Fruit fly (Drosophila melanogaster): Measurements from ENCODE around the gene CG3808.

Gene CG3808

dm6 chr3L:18994505-18994969 lies 5.9 kb downstream of the CG3808 start (continued):
- TF ChIP-seq gce (GFP tag; IDR thresholded peaks at IDR 0.05) (no peak), Hey (tag; optimal IDR thresholded peaks at IDR 0.05) (peak; percentile 47), ttk (GFP tag; IDR thresholded peaks at IDR 0.05) (no peak), Hr3 (GFP tag; optimal IDR thresholded peaks at IDR 0.05) (no peak), vnd (GFP tag; IDR thresholded peaks at IDR 0.05; ENCODE audit: partially characterized antibody) (peak; percentile 72), Fer3 (tag; optimal IDR thresholded peaks at IDR 0.05) (no peak), Vsx1 (GFP tag; optimal IDR thresholded peaks at IDR 0.05) (peak; percentile 83), CG14050 (GFP tag; IDR thresholded peaks at IDR 0.05) (no peak), org-1 (GFP tag; optimal IDR thresholded peaks at IDR 0.05) (no peak), CG14667 (GFP tag; IDR thresholded peaks at IDR 0.05) (no peak), CG11093 (GFP tag; IDR thresholded peaks at IDR 0.05) (no peak), CG12219 (GFP tag; optimal IDR thresholded peaks at IDR 0.05) (no peak), B-H2 (GFP tag; optimal IDR thresholded peaks at IDR 0.05) (peak; percentile 66), CG10543 (GFP tag; optimal IDR thresholded peaks at IDR 0.05) (peak; percentile 47), CoRest (tag; optimal IDR thresholded peaks at IDR 0.05) (no peak), psq (GFP tag; optimal IDR thresholded peaks at IDR 0.05) (no peak), sug (tag; optimal IDR thresholded peaks at IDR 0.05) (peak; percentile 95), chinmo (GFP tag; IDR thresholded peaks at IDR 0.05; ENCODE audit: partially characterized antibody) (peak; percentile 79; the same call in 1 of the 4 replicates), cg (GFP tag; optimal IDR thresholded peaks at IDR 0.05) (no peak), ci (GFP tag; IDR thresholded peaks at IDR 0.05) (peak; percentile 34; the same call in 1 of the 3 replicates), CG12391 (tag; optimal IDR thresholded peaks at IDR 0.05) (no peak), tna (GFP tag; IDR thresholded peaks at IDR 0.05; ENCODE audit: partially characterized antibody) (no peak), sens (GFP tag) (no peak), CG17328 (GFP tag; IDR thresholded peaks at IDR 0.05) (no peak), fu2 (GFP tag; optimal IDR thresholded peaks at IDR 0.05) (no peak), ATbp (GFP tag; optimal IDR thresholded peaks at IDR 0.05) (no peak), Trl (optimal IDR thresholded peaks at IDR 0.05) (peak; percentile 28 to 61), Trl (GFP tag; optimal IDR thresholded peaks at IDR 0.05) (no peak), CG15269 (tag; optimal IDR thresholded peaks at IDR 0.05) (peak; percentile 24), CG6765 (GFP tag; optimal IDR thresholded peaks at IDR 0.05) (no peak), ERR (GFP tag; optimal IDR thresholded peaks at IDR 0.05) (no peak), Bgb (GFP tag; IDR thresholded peaks at IDR 0.05; ENCODE audit: partially characterized antibody) (no peak), CG7745 (tag; optimal IDR thresholded peaks at IDR 0.05) (no peak), zfh1 (GFP tag; IDR thresholded peaks at IDR 0.05) (no peak), CrebB (tag; optimal IDR thresholded peaks at IDR 0.05) (peak; percentile 26), fd3F (GFP tag; optimal IDR thresholded peaks at IDR 0.05) (no peak), Usf (GFP tag; optimal IDR thresholded peaks at IDR 0.05) (no peak), CG15479 (GFP tag; optimal IDR thresholded peaks at IDR 0.05) (no peak), Aef1 (GFP tag; IDR thresholded peaks at IDR 0.05) (no peak), CG14014 (GFP tag; IDR thresholded peaks at IDR 0.05) (peak; percentile 28; the same call in 1 of the 2 replicates), CG4282 (GFP tag; optimal IDR thresholded peaks at IDR 0.05) (no peak), trem (tag; optimal IDR thresholded peaks at IDR 0.05) (no peak), lab (GFP tag; optimal IDR thresholded peaks at IDR 0.05) (peak; percentile 30), bigmax (GFP tag; optimal IDR thresholded peaks at IDR 0.05) (peak; percentile 20), scrt (GFP tag; optimal IDR thresholded peaks at IDR 0.05) (peak; percentile 75), CG8388 (GFP tag; optimal IDR thresholded peaks at IDR 0.05) (no peak), CG9609 (GFP tag; optimal IDR thresholded peaks at IDR 0.05) (no peak), BEAF-32 (GFP tag; optimal IDR thresholded peaks at IDR 0.05) (no peak), CG13424 (tag; optimal IDR thresholded peaks at IDR 0.05) (no peak), crp (GFP tag; optimal IDR thresholded peaks at IDR 0.05) (peak in 1 of 2 experiments; percentile 28)
